Worm (Caenorhabditis elegans) whole organism, midembryonic: ENCODE data around the gene C04E6.8.
A peak's percentile ranks its signal among the peaks of the same experiment; 100 is the strongest.

ENCODE experiments used
- T22C8.4 ChIP-seq: fragments of 200-800 bp; sonication (Bioruptor generic); IDR thresholded peaks from 2 replicates; pipeline ENCODE4 v1.3.6; 2022; ENCODE audit warnings: missing genetic modification characterization, missing compliant biosample characterization
- cog-1 ChIP-seq: sonication (generic microtip); optimal IDR thresholded peaks from 2 replicates; lab custom pipeline; 2016; ENCODE audit warnings: missing genetic modification characterization, missing compliant biosample characterization
- flt-1 ChIP-seq: fragments of 200-800 bp; sonication (Bioruptor generic); IDR thresholded peaks from 2 replicates; pipeline ENCODE4 v1.3.6; 2022; ENCODE audit warnings: missing genetic modification characterization, missing compliant biosample characterization
- klf-2 ChIP-seq: fragments of 200-800 bp; sonication (Bioruptor generic); conservative IDR thresholded peaks from 2 replicates; pipeline ENCODE4 v1.3.6; 2022; ENCODE audit warnings: missing genetic modification reagents, missing genetic modification characterization, missing compliant biosample characterization
- med-1 ChIP-seq: sonication (generic microtip); optimal IDR thresholded peaks from 2 replicates; lab custom pipeline; 2017; ENCODE audit warnings: missing genetic modification characterization, mild to moderate bottlenecking, missing compliant biosample characterization, antibody characterized with exemption, missing genetic modification reagents; ENCODE audit not compliant: insufficient read depth
- ref-1 ChIP-seq: fragments of 200-800 bp; sonication (Bioruptor generic); conservative IDR thresholded peaks from 2 replicates; pipeline ENCODE4 v1.3.6; 2022; ENCODE audit warnings: missing genetic modification reagents, missing genetic modification characterization, missing compliant biosample characterization
- tab-1 ChIP-seq: fragments of 200-800 bp; sonication (Bioruptor generic); IDR thresholded peaks from 2 replicates; pipeline ENCODE4 v1.3.6; 2022; ENCODE audit warnings: missing genetic modification characterization, missing compliant biosample characterization
- ztf-23 ChIP-seq: fragments of 200-800 bp; sonication (Bioruptor generic); IDR thresholded peaks from 2 replicates; pipeline ENCODE4 v1.3.6; 2022; ENCODE audit warnings: missing genetic modification reagents, missing genetic modification characterization, missing compliant biosample characterization
- ztf-29 ChIP-seq: fragments of 200-800 bp; sonication (Bioruptor generic); IDR thresholded peaks from 2 replicates; pipeline ENCODE4 v1.3.6; 2022; ENCODE audit warnings: missing genetic modification reagents, missing genetic modification characterization, missing compliant biosample characterization

The C04E6.8 gene

DNA sequence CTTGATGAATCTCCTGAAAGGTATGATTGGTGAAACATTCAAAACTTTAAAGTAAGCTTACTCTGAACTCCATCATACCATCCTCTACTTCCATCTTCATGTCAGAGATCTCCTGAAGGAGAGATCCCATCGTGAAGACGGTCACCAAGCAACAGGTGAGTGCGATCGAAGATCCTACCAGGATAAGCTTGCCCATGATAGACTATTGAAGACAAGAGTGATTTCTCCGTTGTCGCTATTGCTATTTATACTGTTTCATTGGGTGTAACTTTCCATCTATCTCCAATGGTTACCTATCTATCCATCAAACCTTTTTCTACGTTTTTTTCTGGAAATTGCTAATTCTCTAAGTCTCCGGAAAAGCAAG is 47.0 kb downstream of the C04E6.8 start, which contains the start of gene col-140:
Gene col-140, minus strand, starts transcription at position 219 of the 367 bp plus-strand sequence.
- TF ChIP-seq T22C8.4 (GFP tag; lab: Robert Waterston, UW) (no peak), med-1 (GFP tag; lab: Kevin White, UChicago) (no peak), klf-2 (GFP tag; lab: Robert Waterston, UW) (no peak), ztf-29 (no peak), tab-1 (GFP tag; lab: Robert Waterston, UW) (no peak), ref-1 (GFP tag; lab: Robert Waterston, UW) (no peak), cog-1 (tag; lab: Kevin White, UChicago) (no peak), flt-1 (GFP tag; lab: Robert Waterston, UW) (no peak), ztf-23 (GFP tag; lab: Robert Waterston, UW) (no peak)

DNA sequence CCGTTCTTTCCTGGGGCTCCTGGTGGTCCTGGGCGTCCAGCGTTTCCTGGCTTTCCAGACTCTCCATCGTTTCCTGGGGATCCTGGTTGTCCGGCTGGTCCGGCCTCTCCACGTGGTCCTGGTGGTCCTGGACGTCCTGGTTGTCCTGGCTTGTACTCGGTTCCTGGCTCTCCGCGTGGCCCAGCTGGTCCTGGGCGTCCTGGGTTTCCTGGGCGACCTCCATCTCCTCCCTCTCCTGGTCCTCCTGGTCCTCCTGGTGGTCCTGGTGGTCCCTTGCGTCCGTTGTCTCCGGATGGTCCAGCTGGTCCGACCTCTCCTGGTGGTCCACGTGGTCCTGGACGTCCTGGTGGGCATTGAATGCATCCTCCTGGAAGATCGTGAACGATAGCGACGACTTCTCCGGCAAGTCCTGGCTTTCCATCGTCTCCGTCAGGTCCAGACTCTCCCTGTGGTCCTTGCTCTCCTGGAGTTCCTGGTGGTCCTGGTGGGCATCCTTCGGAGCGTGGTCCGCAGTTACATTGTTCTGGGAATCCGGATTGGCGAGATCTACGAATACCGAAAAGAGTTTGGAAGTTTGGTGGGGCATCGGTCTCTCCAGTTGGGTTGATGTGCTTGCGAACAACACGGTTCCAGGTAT is 47.5 kb downstream of the C04E6.8 start:
- TF ChIP-seq tab-1 (GFP tag; lab: Robert Waterston, UW) (0 out of 2 replicates have a peak, but pooled peaks have one; percentile 17), T22C8.4 (GFP tag; lab: Robert Waterston, UW) (no peak), ztf-29 (no peak)

DNA sequence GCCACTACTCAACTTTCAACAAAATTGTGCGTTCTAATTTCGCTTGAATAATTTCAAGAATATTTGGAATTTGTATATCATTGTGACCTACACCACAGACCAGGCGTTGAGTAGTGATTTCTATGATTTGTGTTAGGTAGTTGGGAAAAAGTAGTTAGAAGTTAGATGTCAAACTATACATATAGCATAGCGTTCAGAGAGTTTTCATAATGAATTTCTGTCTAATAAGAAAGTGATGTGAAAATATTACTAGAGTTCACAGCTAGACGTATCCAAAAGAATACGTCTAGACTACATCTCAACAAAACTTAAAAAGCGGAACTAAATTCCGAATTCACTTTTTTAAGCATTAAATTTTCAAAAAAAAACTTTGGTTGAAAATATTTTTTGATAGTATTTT is 48.2 kb downstream of the C04E6.8 start:
- TF ChIP-seq T22C8.4 (GFP tag; lab: Robert Waterston, UW) = no peak
- TF ChIP-seq klf-2 (GFP tag; lab: Robert Waterston, UW) = no peak
- TF ChIP-seq cog-1 (tag; lab: Kevin White, UChicago) = no peak
- TF ChIP-seq ztf-23 (GFP tag; lab: Robert Waterston, UW) = no peak
- no peak for TF ChIP-seq tab-1 (GFP tag; lab: Robert Waterston, UW)

DNA sequence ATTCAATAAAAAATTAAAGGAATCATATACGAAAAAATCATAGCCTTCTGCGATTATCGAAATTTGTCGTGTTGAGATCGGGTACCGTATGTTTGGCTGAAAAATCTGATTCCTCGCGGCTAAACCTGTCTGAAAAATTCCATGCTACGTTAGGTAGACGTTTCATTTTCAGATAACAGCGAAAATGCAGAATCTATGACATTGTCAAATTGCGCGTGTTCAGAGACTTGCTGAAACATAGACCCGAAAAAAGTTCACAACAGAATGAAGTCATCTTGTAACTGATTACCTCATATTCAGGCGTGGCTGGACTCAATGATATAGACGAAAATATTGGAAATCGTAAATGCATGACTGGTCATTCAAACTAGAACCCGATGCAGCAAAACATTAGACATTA is 50.1 kb downstream of the C04E6.8 start, which contains the start of gene srh-76:
Gene srh-76, plus strand, starts transcription at position 301 of the 400 bp plus-strand sequence.
- TF ChIP-seq ztf-23 (GFP tag; lab: Robert Waterston, UW) = no peak
- TF ChIP-seq tab-1 (GFP tag; lab: Robert Waterston, UW) = no peak
- no peak for TF ChIP-seq cog-1 (tag; lab: Kevin White, UChicago)
- no peak for TF ChIP-seq ref-1 (GFP tag; lab: Robert Waterston, UW)

DNA sequence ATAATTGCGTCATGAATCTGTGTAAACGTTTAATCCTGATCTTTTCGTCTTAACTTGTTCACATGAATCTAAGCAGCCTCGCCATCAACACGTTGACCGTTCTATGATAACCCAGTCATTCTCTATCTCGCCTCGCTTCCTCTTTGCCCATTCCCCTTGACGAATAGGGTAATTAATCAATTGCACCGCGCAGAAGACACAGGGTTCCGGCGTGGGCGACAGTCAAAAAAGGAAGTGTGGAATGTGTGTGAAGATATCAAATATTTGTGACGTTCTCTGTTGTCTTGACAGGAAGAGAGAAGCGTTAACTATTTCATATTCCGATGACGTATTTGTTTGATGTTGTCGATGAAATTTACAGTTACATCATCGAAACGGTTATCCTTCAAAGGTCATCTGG is 50.8 kb downstream of the C04E6.8 start:
- TF ChIP-seq T22C8.4 (GFP tag; lab: Robert Waterston, UW) = no peak
- no peak for TF ChIP-seq tab-1 (GFP tag; lab: Robert Waterston, UW)
- TF ChIP-seq ztf-23 (GFP tag; lab: Robert Waterston, UW) = no peak
- no peak for TF ChIP-seq klf-2 (GFP tag; lab: Robert Waterston, UW)
